Worm (Caenorhabditis elegans) whole organism, L3 larva: Measurements from ENCODE around the gene F57A8.7.

Experiments
- ceh-82 ChIP-seq: fragments of 150-350 bp; optimal IDR thresholded peaks from 2 replicates; lab custom pipeline; 2014; ENCODE audit warnings: missing biosample characterization, missing genetic modification characterization
- snpc-4 ChIP-seq: fragments of 150-350 bp; optimal IDR thresholded peaks from 2 replicates; lab custom pipeline; 2014; ENCODE audit warnings: missing biosample characterization, missing genetic modification characterization

- TF ChIP-seq snpc-4 (tag; lab: Kevin White, UChicago) (no peak), ceh-82 (tag; lab: Kevin White, UChicago) (no peak)
Observed at ce11 chrV:10046503-10046902, 29.0 kb upstream of the F57A8.7 start.
